Worm (Caenorhabditis elegans): ENCODE data around the gene lgc-22.

- TF ChIP-seq zag-1 (tag; optimal IDR thresholded peaks at IDR 0.05) (no peak), fos-1 (tag; optimal IDR thresholded peaks at IDR 0.05) (no peak), ceh-16 (tag; optimal IDR thresholded peaks at IDR 0.05) (no peak), skn-1 (tag; optimal IDR thresholded peaks at IDR 0.05) (no peak), aly-2 (tag; optimal IDR thresholded peaks at IDR 0.05) (no peak), unc-39 (tag; optimal IDR thresholded peaks at IDR 0.05) (no peak), ceh-82 (tag; optimal IDR thresholded peaks at IDR 0.05) (no peak)
Measured at ce11 chrIV:4254989-4255582, 46.0 kb upstream of the lgc-22 start.

All from whole organism, L2 larva.